Fruit fly (Drosophila melanogaster): ENCODE results near the gene CG3842.
A peak's percentile ranks its signal among the peaks of the same experiment; 100 is the strongest.

Gene CG3842

DNA sequence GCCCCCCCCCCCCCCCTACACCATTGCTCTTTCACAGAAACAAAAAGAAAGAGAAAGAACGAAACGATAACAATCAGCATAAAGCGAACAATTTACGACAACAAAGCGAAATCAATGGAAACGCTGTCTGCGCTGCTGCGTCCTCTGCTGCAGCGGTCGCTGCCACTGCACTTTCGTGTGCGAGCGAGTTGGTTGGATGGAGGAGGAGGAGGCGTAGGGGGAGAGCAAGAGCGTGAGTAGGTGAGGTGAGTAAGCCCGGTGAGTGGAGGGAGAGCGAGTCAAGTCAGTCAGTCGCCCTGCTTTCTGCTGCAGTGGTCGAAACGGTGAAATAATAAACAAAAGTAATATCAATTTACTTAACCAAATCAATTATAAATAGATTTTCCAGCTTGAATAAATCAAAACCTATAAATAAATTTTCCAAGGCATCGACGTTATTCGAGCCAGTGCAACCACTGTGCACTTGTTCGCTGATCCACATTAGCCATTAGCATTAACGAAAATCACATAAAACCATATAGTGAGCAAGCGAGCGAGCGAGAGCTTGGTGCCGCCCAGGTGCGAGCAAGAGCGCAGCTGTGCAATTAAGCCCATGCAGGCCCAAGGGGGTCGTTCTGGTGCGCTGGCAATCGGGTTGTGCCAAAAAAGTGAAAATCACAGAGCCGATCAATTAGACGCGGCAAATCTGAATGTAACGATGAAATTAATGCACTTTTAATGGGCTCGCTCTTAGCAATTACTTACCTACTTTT is 6.4 kb downstream of the CG3842 start (continued):
- no peak for TF ChIP-seq fd96Cb (tag; optimal IDR thresholded peaks at IDR 0.05)
- TF ChIP-seq caup (GFP tag; optimal IDR thresholded peaks at IDR 0.05; ENCODE audit: severe bottlenecking) = no peak
- peak; percentile 26 for TF ChIP-seq Hsf (GFP tag; optimal IDR thresholded peaks at IDR 0.05)
- TF ChIP-seq Aef1 (GFP tag; IDR thresholded peaks at IDR 0.05) = peak; percentile 40; the same call in 2 of the 3 replicates
- TF ChIP-seq CG32772 (GFP tag; IDR thresholded peaks at IDR 0.05) = peak; percentile 70
- TF ChIP-seq CG15269 (tag; optimal IDR thresholded peaks at IDR 0.05) = no peak
- no peak for TF ChIP-seq CG8924 (tag; optimal IDR thresholded peaks at IDR 0.05)
- TF ChIP-seq CG2678 (tag; optimal IDR thresholded peaks at IDR 0.05) = peak; percentile 8
- no peak for TF ChIP-seq CG32532 (GFP tag; IDR thresholded peaks at IDR 0.05)
- TF ChIP-seq eyg (GFP tag; optimal IDR thresholded peaks at IDR 0.05) = no peak
- no peak for TF ChIP-seq Tbp (GFP tag; optimal IDR thresholded peaks at IDR 0.05)
- no peak for TF ChIP-seq en (GFP tag; optimal IDR thresholded peaks at IDR 0.05)
- no peak for TF ChIP-seq schlank (tag; optimal IDR thresholded peaks at IDR 0.05)
- no peak for TF ChIP-seq mam (GFP tag; optimal IDR thresholded peaks at IDR 0.05)
- no peak for TF ChIP-seq Mad (GFP tag; optimal IDR thresholded peaks at IDR 0.05)
- no peak for TF ChIP-seq da (GFP tag; optimal IDR thresholded peaks at IDR 0.05)
- TF ChIP-seq H15 (GFP tag; IDR thresholded peaks at IDR 0.05) = 0 out of 3 replicates have a peak, but pooled peaks have one; percentile 54
- TF ChIP-seq CG4854 (GFP tag; optimal IDR thresholded peaks at IDR 0.05) = no peak
- no peak for TF ChIP-seq Nf-YC (tag; optimal IDR thresholded peaks at IDR 0.05)
- peak; percentile 45; the same call in 1 of the 3 replicates for TF ChIP-seq gce (GFP tag; IDR thresholded peaks at IDR 0.05)
- TF ChIP-seq slou (GFP tag; optimal IDR thresholded peaks at IDR 0.05) = no peak
- no peak for TF ChIP-seq salm (tag; optimal IDR thresholded peaks at IDR 0.05)
- TF ChIP-seq gfzf (GFP tag; optimal IDR thresholded peaks at IDR 0.05) = no peak
- no peak for TF ChIP-seq CG12659 (GFP tag; optimal IDR thresholded peaks at IDR 0.05)
- TF ChIP-seq cad (GFP tag; optimal IDR thresholded peaks at IDR 0.05) = no peak
- TF ChIP-seq CG1024 (GFP tag; IDR thresholded peaks at IDR 0.05) = no peak
- no peak for TF ChIP-seq pb (GFP tag; optimal IDR thresholded peaks at IDR 0.05)
- TF ChIP-seq HLH54F (GFP tag; optimal IDR thresholded peaks at IDR 0.05) = no peak
- TF ChIP-seq CG10565 (GFP tag; optimal IDR thresholded peaks at IDR 0.05) = no peak
- peak; percentile 40; the same call in 1 of the 2 replicates for TF ChIP-seq Atf6 (GFP tag; IDR thresholded peaks at IDR 0.05)
- no peak for TF ChIP-seq eve (GFP tag; optimal IDR thresholded peaks at IDR 0.05)
- peak; percentile 10 for TF ChIP-seq Oli (tag; optimal IDR thresholded peaks at IDR 0.05)
- TF ChIP-seq Awh (GFP tag; IDR thresholded peaks at IDR 0.05) = peak; percentile 86
- no peak for TF ChIP-seq CkIIα-i1 (GFP tag; IDR thresholded peaks at IDR 0.05)
- TF ChIP-seq knrl (GFP tag; IDR thresholded peaks at IDR 0.05; ENCODE audit: partially characterized antibody) = no peak
- TF ChIP-seq Bgb (GFP tag; IDR thresholded peaks at IDR 0.05; ENCODE audit: partially characterized antibody) = peak; percentile 25; the same call in 1 of the 2 replicates
- no peak for TF ChIP-seq pzg (GFP tag; optimal IDR thresholded peaks at IDR 0.05)
- no peak for TF ChIP-seq CG10462 (GFP tag; optimal IDR thresholded peaks at IDR 0.05)
- no peak for TF ChIP-seq ems (GFP tag; optimal IDR thresholded peaks at IDR 0.05)
- no peak for TF ChIP-seq CG12299 (tag; optimal IDR thresholded peaks at IDR 0.05)
- TF ChIP-seq Ada2b (GFP tag; IDR thresholded peaks at IDR 0.05) = peak; percentile 25; the same call in 1 of the 2 replicates
- TF ChIP-seq CG9437 (GFP tag; optimal IDR thresholded peaks at IDR 0.05) = no peak
- peak; percentile 41; the same call in 1 of the 2 replicates for TF ChIP-seq ssp (GFP tag; IDR thresholded peaks at IDR 0.05)
- no peak for TF ChIP-seq CG2120 (GFP tag; optimal IDR thresholded peaks at IDR 0.05)
- no peak for TF ChIP-seq Dip2 (GFP tag; IDR thresholded peaks at IDR 0.05)

Data from whole organism, embryonic.